Fruit fly (Drosophila melanogaster): ENCODE data around the gene CG31495.

CG31495 gene

DNA sequence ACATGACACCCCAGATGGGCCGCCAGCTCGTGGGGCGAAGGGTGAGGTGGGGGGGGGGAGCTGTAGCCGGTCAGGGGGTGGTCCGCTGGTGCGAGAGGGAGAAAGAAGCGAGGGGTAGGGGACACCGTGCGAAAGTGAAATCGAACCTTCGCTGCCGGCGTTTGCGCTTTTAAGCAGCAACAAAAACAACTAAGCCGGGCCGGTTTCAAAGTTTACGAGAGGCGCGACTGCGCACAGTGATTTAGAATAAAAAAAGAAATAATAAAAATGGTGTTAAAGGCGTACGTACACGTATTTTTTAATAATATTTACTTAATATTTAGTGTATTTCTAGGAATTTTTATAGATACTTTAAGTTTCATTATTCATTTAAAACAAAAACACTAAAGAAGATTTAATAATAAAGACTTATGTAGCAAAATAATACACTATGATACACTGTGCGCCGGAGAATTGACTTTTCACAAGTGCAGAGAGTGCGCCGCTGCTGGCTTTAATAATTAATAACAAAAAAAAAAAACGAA, 8.1 kb downstream of the CG31495 start:
- TF ChIP-seq fru (GFP tag; optimal IDR thresholded peaks at IDR 0.05) (peak; percentile 69), h (GFP tag; optimal IDR thresholded peaks at IDR 0.05) (peak; percentile 67), rgr (GFP tag; optimal IDR thresholded peaks at IDR 0.05) (peak; percentile 68), CG32264 (GFP tag; optimal IDR thresholded peaks at IDR 0.05) (no peak), woc (GFP tag; optimal IDR thresholded peaks at IDR 0.05) (no peak), Vsx2 (GFP tag; optimal IDR thresholded peaks at IDR 0.05; ENCODE audit: partially characterized antibody) (no peak), Hr78 (GFP tag; optimal IDR thresholded peaks at IDR 0.05) (no peak), foxo (GFP tag; optimal IDR thresholded peaks at IDR 0.05) (peak in 1 of 2 experiments; percentile 75), dmrt93B (GFP tag; optimal IDR thresholded peaks at IDR 0.05) (no peak), CG9705 (GFP tag; optimal IDR thresholded peaks at IDR 0.05) (no peak), ey (GFP tag; optimal IDR thresholded peaks at IDR 0.05) (peak; percentile 35), Dif (GFP tag; optimal IDR thresholded peaks at IDR 0.05; ENCODE audit: partially characterized antibody) (no peak), OdsH (GFP tag; optimal IDR thresholded peaks at IDR 0.05) (peak; percentile 74), sv (GFP tag; optimal IDR thresholded peaks at IDR 0.05) (no peak), psq (GFP tag; optimal IDR thresholded peaks at IDR 0.05) (peak; percentile 79), Mio (GFP tag; optimal IDR thresholded peaks at IDR 0.05) (no peak), Sp1 (GFP tag; optimal IDR thresholded peaks at IDR 0.05) (peak; percentile 85), brk (GFP tag; optimal IDR thresholded peaks at IDR 0.05) (peak; percentile 12), HLH106 (tag; optimal IDR thresholded peaks at IDR 0.05) (peak; percentile 87), br (GFP tag; optimal IDR thresholded peaks at IDR 0.05) (peak; percentile 22), CrebA (GFP tag; optimal IDR thresholded peaks at IDR 0.05; ENCODE audit: borderline replicate concordance) (no peak), dl (GFP tag; optimal IDR thresholded peaks at IDR 0.05; ENCODE audit: insufficient read depth in 1 of 2, partially characterized antibody in 2 of 2) (no peak), Rel (GFP tag; optimal IDR thresholded peaks at IDR 0.05) (peak; percentile 29), Rel (tag; optimal IDR thresholded peaks at IDR 0.05) (peak; percentile 64), Abd-B (GFP tag; optimal IDR thresholded peaks at IDR 0.05) (no peak), N (GFP tag; optimal IDR thresholded peaks at IDR 0.05) (no peak), Hnf4 (GFP tag; optimal IDR thresholded peaks at IDR 0.05) (peak; percentile 58)

DNA sequence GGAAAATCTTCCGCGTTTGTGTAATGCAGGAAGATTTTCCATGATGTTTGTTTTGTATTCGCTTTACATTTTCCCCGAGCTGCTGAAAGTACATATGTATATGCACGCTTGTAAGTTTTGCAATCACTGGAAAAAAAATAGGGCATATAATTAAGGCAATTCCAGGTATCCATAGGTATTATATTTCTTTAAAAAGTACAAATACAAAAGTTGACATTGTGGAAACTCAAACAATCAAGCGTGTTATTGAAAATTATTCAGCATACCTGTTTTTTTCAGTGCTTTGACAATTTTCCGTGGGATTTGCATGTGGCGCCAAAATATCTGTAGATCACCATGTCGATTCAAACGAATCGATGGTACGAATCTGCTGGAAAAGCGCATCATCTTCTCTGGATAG, 8.7 kb downstream of the CG31495 start:
- no peak for TF ChIP-seq Mio (GFP tag; optimal IDR thresholded peaks at IDR 0.05)
- no peak for TF ChIP-seq dsf (GFP tag; optimal IDR thresholded peaks at IDR 0.05; ENCODE audit: borderline replicate concordance)
- TF ChIP-seq Sp1 (GFP tag; optimal IDR thresholded peaks at IDR 0.05), result no peak
- no peak for TF ChIP-seq h (GFP tag; optimal IDR thresholded peaks at IDR 0.05)
- TF ChIP-seq br (GFP tag; optimal IDR thresholded peaks at IDR 0.05), result no peak
- TF ChIP-seq usp (GFP tag; optimal IDR thresholded peaks at IDR 0.05), result no peak
- TF ChIP-seq Hr83 (GFP tag; optimal IDR thresholded peaks at IDR 0.05; ENCODE audit: poor library complexity, severe bottlenecking), result no peak
- TF ChIP-seq sage (GFP tag; optimal IDR thresholded peaks at IDR 0.05), result no peak
- no peak for TF ChIP-seq Dfd (GFP tag; optimal IDR thresholded peaks at IDR 0.05)
- no peak for TF ChIP-seq N (GFP tag; optimal IDR thresholded peaks at IDR 0.05)
- no peak for TF ChIP-seq CG32264 (GFP tag; optimal IDR thresholded peaks at IDR 0.05)
- TF ChIP-seq Rel (GFP tag; optimal IDR thresholded peaks at IDR 0.05), result no peak
- TF ChIP-seq Rel (tag; optimal IDR thresholded peaks at IDR 0.05), result no peak
- no peak for TF ChIP-seq foxo (GFP tag; optimal IDR thresholded peaks at IDR 0.05)
- TF ChIP-seq dmrt93B (GFP tag; optimal IDR thresholded peaks at IDR 0.05), result no peak
- TF ChIP-seq Hr78 (GFP tag; optimal IDR thresholded peaks at IDR 0.05), result no peak

DNA sequence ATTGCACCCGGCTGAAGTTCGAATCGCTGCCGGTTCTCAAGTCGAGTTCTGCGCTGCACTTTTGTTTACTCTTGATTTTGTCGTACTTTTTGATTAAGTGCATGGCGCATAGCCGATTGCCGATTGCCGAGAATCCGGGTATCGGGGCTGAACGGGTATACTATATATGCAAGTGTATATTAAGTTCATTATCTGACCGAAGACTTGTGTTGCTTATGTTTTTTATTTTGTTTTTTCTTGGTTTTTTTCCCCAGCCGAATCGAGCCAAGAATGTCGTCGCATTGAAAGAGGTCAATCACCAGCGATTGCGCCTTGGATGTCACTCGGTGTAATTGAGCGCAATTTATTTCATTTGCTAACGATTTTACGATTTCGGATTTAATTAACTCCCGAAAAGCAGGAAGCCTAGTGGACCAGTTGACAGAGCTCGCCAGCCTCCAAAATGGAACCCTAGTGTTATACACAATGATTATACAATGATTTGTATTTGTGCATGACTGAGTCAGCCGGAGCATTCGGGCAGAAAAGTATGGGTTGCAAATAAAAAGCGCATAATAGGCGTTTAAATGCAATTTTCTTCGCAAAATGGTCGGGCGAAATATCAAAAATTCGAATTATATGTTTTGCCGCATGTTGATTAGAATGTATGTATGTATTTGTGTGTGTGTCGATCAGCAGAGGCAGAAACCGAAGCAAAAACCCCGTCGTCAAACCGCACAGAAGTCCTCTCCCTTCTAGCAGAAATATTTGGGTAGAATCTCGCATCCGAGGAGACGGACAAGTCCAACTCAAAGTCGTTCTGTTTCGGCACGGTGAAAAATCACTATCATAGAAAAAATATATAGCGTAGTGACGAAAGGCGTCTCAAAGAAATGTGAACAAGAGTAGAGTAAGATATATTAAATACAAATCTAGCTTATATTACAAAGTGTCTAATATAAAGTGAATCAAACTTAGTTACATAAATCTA, 11.5 kb downstream of the CG31495 start, which contains the start of gene Mst87F:
Mst87F (minus strand) TSS at position 56 of the 970 bp plus-strand sequence.
- TF ChIP-seq Jra (GFP tag; optimal IDR thresholded peaks at IDR 0.05) (no peak), h (GFP tag; optimal IDR thresholded peaks at IDR 0.05) (no peak), Rel (GFP tag; optimal IDR thresholded peaks at IDR 0.05) (no peak), Rel (tag; optimal IDR thresholded peaks at IDR 0.05) (peak; percentile 29), Dfd (GFP tag; optimal IDR thresholded peaks at IDR 0.05) (no peak)

Measured in whole organism, wandering third instar larva.